Worm (Caenorhabditis elegans) whole organism, mixed stage, embryonic: ENCODE data around the gene grd-9.

Source experiments
- M03D4.4 ChIP-seq: sonication (generic microtip); optimal IDR thresholded peaks from 2 replicates; lab custom pipeline; 2017; ENCODE audit warnings: mild to moderate bottlenecking, missing genetic modification characterization, missing compliant biosample characterization
- bed-3 ChIP-seq: fragments of 200-800 bp; sonication (Bioruptor generic); optimal IDR thresholded peaks from 3 replicates; lab custom pipeline; 2018; ENCODE audit warnings: mild to moderate bottlenecking, missing genetic modification characterization, moderate library complexity, missing compliant biosample characterization
- blmp-1 ChIP-seq: fragments of 150-350 bp; optimal IDR thresholded peaks from 2 replicates; lab custom pipeline; 2014; ENCODE audit warnings: missing biosample characterization, missing genetic modification characterization
- ceh-39 ChIP-seq: fragments of 150-350 bp; optimal IDR thresholded peaks from 2 replicates; lab custom pipeline; 2014; ENCODE audit warnings: missing biosample characterization, missing genetic modification characterization
- ceh-43 ChIP-seq: fragments of 200-800 bp; sonication (Bioruptor generic); optimal IDR thresholded peaks from 2 replicates; lab custom pipeline; 2018; ENCODE audit warnings: mild to moderate bottlenecking, missing genetic modification characterization, moderate library complexity, missing compliant biosample characterization
- ces-1 ChIP-seq: fragments of 150-350 bp; optimal IDR thresholded peaks from 2 replicates; lab custom pipeline; 2014; ENCODE audit warnings: missing biosample characterization, missing genetic modification reagents, missing genetic modification characterization
- cnd-1 ChIP-seq: fragments of 200-800 bp; sonication (Bioruptor generic); optimal IDR thresholded peaks from 2 replicates; lab custom pipeline; 2018; ENCODE audit warnings: mild to moderate bottlenecking, missing genetic modification characterization, missing compliant biosample characterization
- drap-1 ChIP-seq: fragments of 200-800 bp; sonication (Bioruptor generic); optimal IDR thresholded peaks from 3 replicates; lab custom pipeline; 2018; ENCODE audit warnings: mild to moderate bottlenecking, missing genetic modification characterization, missing compliant biosample characterization
- elt-1 ChIP-seq: sonication (generic microtip); optimal IDR thresholded peaks from 2 replicates; lab custom pipeline; 2017; ENCODE audit warnings: missing genetic modification characterization, mild to moderate bottlenecking, missing compliant biosample characterization, antibody characterized with exemption, moderate library complexity, borderline replicate concordance; ENCODE audit not compliant: insufficient read depth
- elt-3 ChIP-seq: fragments of 150-350 bp; optimal IDR thresholded peaks from 2 replicates; lab custom pipeline; 2014; ENCODE audit warnings: missing biosample characterization, missing genetic modification characterization
- flh-1 ChIP-seq: fragments of 200-800 bp; sonication (Bioruptor generic); optimal IDR thresholded peaks from 2 replicates; lab custom pipeline; 2018; ENCODE audit warnings: mild to moderate bottlenecking, missing genetic modification characterization, moderate library complexity, missing compliant biosample characterization
- ham-2 ChIP-seq: fragments of 200-800 bp; sonication (Bioruptor generic); optimal IDR thresholded peaks from 2 replicates; lab custom pipeline; 2018; ENCODE audit warnings: mild to moderate bottlenecking, missing genetic modification characterization, missing compliant biosample characterization
- hlh-1 ChIP-seq: fragments of 150-350 bp; optimal IDR thresholded peaks from 2 replicates; lab custom pipeline; 2014; ENCODE audit warnings: missing biosample characterization, missing genetic modification reagents, missing genetic modification characterization
- lin-32 ChIP-seq: fragments of 200-800 bp; sonication (Bioruptor generic); optimal IDR thresholded peaks from 2 replicates; lab custom pipeline; 2018; ENCODE audit warnings: mild to moderate bottlenecking, missing genetic modification characterization, missing compliant biosample characterization
- lsy-2 ChIP-seq: fragments of 150-350 bp; optimal IDR thresholded peaks from 2 replicates; lab custom pipeline; 2014; ENCODE audit warnings: missing biosample characterization, missing genetic modification characterization
- mab-5 ChIP-seq: fragments of 150-350 bp; optimal IDR thresholded peaks from 2 replicates; lab custom pipeline; 2014; ENCODE audit warnings: missing biosample characterization, missing genetic modification characterization
- mep-1 ChIP-seq: fragments of 150-350 bp; optimal IDR thresholded peaks from 2 replicates; lab custom pipeline; 2017; ENCODE audit warnings: missing biosample characterization, missing genetic modification reagents, missing genetic modification characterization, inconsistent platforms
- mls-2 ChIP-seq: sonication (generic microtip); optimal IDR thresholded peaks from 2 replicates; lab custom pipeline; 2016; ENCODE audit warnings: mild to moderate bottlenecking, missing genetic modification characterization, moderate library complexity, missing compliant biosample characterization
- nhr-12 ChIP-seq: fragments of 150-350 bp; optimal IDR thresholded peaks from 2 replicates; lab custom pipeline; 2014; ENCODE audit warnings: missing biosample characterization, missing genetic modification characterization
- nhr-2 ChIP-seq: fragments of 150-350 bp; optimal IDR thresholded peaks from 2 replicates; lab custom pipeline; 2014; ENCODE audit warnings: missing biosample characterization, missing genetic modification characterization
- nhr-237 ChIP-seq: fragments of 150-350 bp; optimal IDR thresholded peaks from 2 replicates; lab custom pipeline; 2014; ENCODE audit warnings: missing biosample characterization, missing genetic modification characterization
- nhr-28 ChIP-seq: fragments of 150-350 bp; optimal IDR thresholded peaks from 2 replicates; lab custom pipeline; 2014; ENCODE audit warnings: missing biosample characterization, missing genetic modification characterization
- nhr-76 ChIP-seq: sonication (generic microtip); optimal IDR thresholded peaks from 2 replicates; lab custom pipeline; 2017; ENCODE audit warnings: missing biosample characterization, missing genetic modification characterization
- pha-4 ChIP-seq: fragments of 150-350 bp; optimal IDR thresholded peaks from 2 replicates; lab custom pipeline; 2018; ENCODE audit warnings: missing biosample characterization, missing genetic modification reagents, missing genetic modification characterization
- sem-2 ChIP-seq: fragments of 200-800 bp; sonication (Bioruptor generic); optimal IDR thresholded peaks from 2 replicates; lab custom pipeline; 2018; ENCODE audit warnings: mild to moderate bottlenecking, missing genetic modification characterization, missing compliant biosample characterization
- snpc-4 ChIP-seq: fragments of 150-350 bp; optimal IDR thresholded peaks from 2 replicates; lab custom pipeline; 2014; ENCODE audit warnings: missing biosample characterization, missing genetic modification characterization
- sptf-1 ChIP-seq: sonication (generic microtip); optimal IDR thresholded peaks from 2 replicates; lab custom pipeline; 2017; ENCODE audit warnings: mild to moderate bottlenecking, missing genetic modification characterization, moderate library complexity, missing compliant biosample characterization
- tbx-8 ChIP-seq: fragments of 200-800 bp; sonication (Bioruptor generic); optimal IDR thresholded peaks from 2 replicates; lab custom pipeline; 2018; ENCODE audit warnings: mild to moderate bottlenecking, missing genetic modification characterization, moderate library complexity, missing compliant biosample characterization
- unc-120 ChIP-seq: sonication (generic microtip); optimal IDR thresholded peaks from 2 replicates; lab custom pipeline; 2017; ENCODE audit warnings: missing genetic modification characterization, missing compliant biosample characterization; ENCODE audit not compliant: poor library complexity, severe bottlenecking
- unc-39 ChIP-seq: fragments of 150-350 bp; optimal IDR thresholded peaks from 2 replicates; lab custom pipeline; 2014; ENCODE audit warnings: missing biosample characterization, missing genetic modification characterization
- unc-62 ChIP-seq: fragments of 150-350 bp; optimal IDR thresholded peaks from 2 replicates; lab custom pipeline; 2014; ENCODE audit warnings: missing biosample characterization, missing genetic modification reagents, missing genetic modification characterization
- zip-8 ChIP-seq: fragments of 150-350 bp; optimal IDR thresholded peaks from 2 replicates; lab custom pipeline; 2014; ENCODE audit warnings: missing biosample characterization, missing genetic modification characterization

Gene grd-9

ce11 chrV:5928006-5928405, 32.9 kb downstream of the grd-9 start:
- TF ChIP-seq nhr-237 (tag; lab: Kevin White, UChicago) (no peak), elt-3 (tag; lab: Kevin White, UChicago) (no peak), hlh-1 (no peak), tbx-8 (no peak), ceh-43 (GFP tag; lab: Kevin White, UChicago) (no peak), sem-2 (GFP tag; lab: Kevin White, UChicago) (no peak), snpc-4 (tag; lab: Kevin White, UChicago) (no peak), cnd-1 (tag; lab: Kevin White, UChicago) (no peak), drap-1 (no peak), nhr-76 (tag; lab: Kevin White, UChicago) (no peak), elt-1 (no peak), nhr-28 (tag; lab: Kevin White, UChicago) (no peak), unc-120 (tag; lab: Kevin White, UChicago) (no peak), lin-32 (no peak), pha-4 (tag; lab: Kevin White, UChicago) (no peak), mls-2 (tag; lab: Kevin White, UChicago) (no peak), nhr-12 (tag; lab: Kevin White, UChicago) (no peak), bed-3 (GFP tag; lab: Kevin White, UChicago) (no peak), unc-62 (GFP tag; lab: Kevin White, UChicago) (no peak)

- TF ChIP-seq sptf-1 (tag; lab: Kevin White, UChicago) (no peak), ceh-39 (tag; lab: Kevin White, UChicago) (no peak), ceh-43 (GFP tag; lab: Kevin White, UChicago) (no peak), nhr-76 (tag; lab: Kevin White, UChicago) (no peak), sem-2 (GFP tag; lab: Kevin White, UChicago) (no peak), unc-39 (tag; lab: Kevin White, UChicago) (no peak), nhr-12 (tag; lab: Kevin White, UChicago) (no peak), mep-1 (tag; lab: Kevin White, UChicago) (no peak), unc-62 (GFP tag; lab: Kevin White, UChicago) (no peak)
These were observed 35.5 kb downstream of the grd-9 start, which contains the start of gene galt-1 for ce11 chrV:5930588-5930987. TSS of gene galt-1 (plus strand) at chrV:5930905.

ce11 chrV:5936691-5937090, 41.6 kb downstream of the grd-9 start, which contains the start of the genes M03F8.5 and M03F8.7:
TSS of gene M03F8.5 (minus strand) at chrV:5936791.
TSS of gene M03F8.7 (plus strand) at chrV:5936939.
- TF ChIP-seq nhr-2 (tag; lab: Kevin White, UChicago) (no peak), M03D4.4 (tag; lab: Kevin White, UChicago) (no peak), lin-32 (no peak), hlh-1 (no peak), nhr-12 (tag; lab: Kevin White, UChicago) (no peak), ceh-43 (GFP tag; lab: Kevin White, UChicago) (no peak), cnd-1 (tag; lab: Kevin White, UChicago) (no peak), mab-5 (tag; lab: Kevin White, UChicago) (no peak), sptf-1 (tag; lab: Kevin White, UChicago) (no peak), mep-1 (tag; lab: Kevin White, UChicago) (no peak), nhr-28 (tag; lab: Kevin White, UChicago) (no peak), zip-8 (no peak), snpc-4 (tag; lab: Kevin White, UChicago) (no peak), ceh-39 (tag; lab: Kevin White, UChicago) (no peak), ham-2 (GFP tag; lab: Kevin White, UChicago) (no peak), sem-2 (GFP tag; lab: Kevin White, UChicago) (no peak), unc-39 (tag; lab: Kevin White, UChicago) (no peak)

DNA sequence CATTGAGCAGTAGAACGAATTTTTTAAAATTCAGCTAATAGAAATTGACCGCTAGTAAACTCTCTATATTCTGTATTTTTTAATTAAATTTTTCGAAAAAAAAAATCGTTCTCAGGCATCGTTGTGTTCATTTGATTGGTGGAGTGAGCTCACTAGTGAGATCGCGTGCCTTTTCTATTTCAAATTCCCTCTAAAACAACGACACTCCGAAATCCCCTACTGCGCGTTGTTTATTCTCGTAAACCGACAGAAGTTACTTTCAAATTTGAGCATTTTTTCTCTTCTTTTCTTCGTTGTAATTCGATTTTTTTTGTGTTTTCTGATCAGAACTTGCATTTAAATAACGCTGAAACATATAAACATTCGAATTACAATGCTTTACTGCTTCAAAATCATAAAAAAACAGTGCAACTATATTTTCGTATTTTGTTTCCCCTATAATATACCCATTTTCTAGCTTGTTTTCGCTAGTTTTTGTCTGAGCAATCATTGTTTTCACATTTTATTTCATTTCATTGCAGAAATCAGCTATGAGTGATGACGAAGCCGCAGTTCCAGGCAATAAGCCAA, 44.5 kb downstream of the grd-9 start, which contains the start of gene syf-3:
Gene syf-3, plus strand, starts transcription at position 520 of the 570 bp plus-strand sequence.
- TF ChIP-seq pha-4 (tag; lab: Kevin White, UChicago) (peak; percentile 15), flh-1 (no peak), blmp-1 (peak; percentile 6), lsy-2 (tag; lab: Kevin White, UChicago) (peak; percentile 33), ces-1 (GFP tag; lab: Kevin White, UChicago) (peak; percentile 41)
